Worm (Caenorhabditis elegans) whole organism, L2 larva: ENCODE data around the gene K09F6.13.

ENCODE experiments used
- R02D3.7 ChIP-seq: fragments of 150-350 bp; optimal IDR thresholded peaks from 2 replicates; lab custom pipeline; 2014; ENCODE audit warnings: missing biosample characterization, missing genetic modification characterization
- Y55F3AM.14 ChIP-seq: fragments of 200-800 bp; sonication (Bioruptor generic); optimal IDR thresholded peaks from 2 replicates; lab custom pipeline; 2018; ENCODE audit warnings: mild to moderate bottlenecking, missing genetic modification characterization, missing compliant biosample characterization
- ZK546.5 ChIP-seq: sonication (generic microtip); optimal IDR thresholded peaks from 2 replicates; lab custom pipeline; 2017; ENCODE audit warnings: missing biosample characterization, missing genetic modification characterization
- ama-1 ChIP-seq: fragments of 150-350 bp; optimal IDR thresholded peaks from 2 replicates; lab custom pipeline; 2018; ENCODE audit warnings: inconsistent platforms
- blmp-1 ChIP-seq: sonication (generic microtip); optimal IDR thresholded peaks from 2 replicates; lab custom pipeline; 2017; ENCODE audit warnings: missing genetic modification characterization, mild to moderate bottlenecking, missing compliant biosample characterization, antibody characterized with exemption, moderate library complexity; ENCODE audit not compliant: insufficient read depth
- ceh-16 ChIP-seq: fragments of 150-350 bp; optimal IDR thresholded peaks from 2 replicates; lab custom pipeline; 2014; ENCODE audit warnings: missing biosample characterization, missing genetic modification characterization
- crh-2 ChIP-seq: sonication (generic microtip); optimal IDR thresholded peaks from 2 replicates; lab custom pipeline; 2017; ENCODE audit warnings: missing biosample characterization, missing genetic modification characterization
- dmd-4 ChIP-seq: sonication (generic microtip); optimal IDR thresholded peaks from 2 replicates; lab custom pipeline; 2017; ENCODE audit warnings: missing biosample characterization, missing genetic modification characterization
- elt-1 ChIP-seq: fragments of 150-350 bp; optimal IDR thresholded peaks from 2 replicates; lab custom pipeline; 2014; ENCODE audit warnings: missing biosample characterization, missing genetic modification characterization
- elt-3 ChIP-seq: sonication (generic microtip); optimal IDR thresholded peaks from 2 replicates; lab custom pipeline; 2017; ENCODE audit warnings: missing biosample characterization, missing genetic modification characterization
- fos-1 ChIP-seq: fragments of 150-350 bp; optimal IDR thresholded peaks from 2 replicates; lab custom pipeline; 2014; ENCODE audit warnings: missing biosample characterization, missing genetic modification characterization
- gmeb-1 ChIP-seq: fragments of 150-350 bp; optimal IDR thresholded peaks from 2 replicates; lab custom pipeline; 2014; ENCODE audit warnings: missing biosample characterization, missing genetic modification characterization
- lin-13 ChIP-seq: fragments of 150-350 bp; optimal IDR thresholded peaks from 2 replicates; lab custom pipeline; 2014; ENCODE audit warnings: missing biosample characterization, missing genetic modification reagents, missing genetic modification characterization
- lin-39 ChIP-seq: fragments of 150-350 bp; optimal IDR thresholded peaks from 2 replicates; lab custom pipeline; 2014; ENCODE audit warnings: missing biosample characterization, missing genetic modification reagents, missing genetic modification characterization
- lsy-2 ChIP-seq, 2 experiments: fragments of 150-350 bp in 1 of 2; sonication (generic microtip) in 1 of 2; optimal IDR thresholded peaks; 2 replicates each; lab custom pipeline; 2014 to 2017; ENCODE audit warnings: missing biosample characterization in 2 of 2, missing genetic modification characterization in 2 of 2
- mab-5 ChIP-seq: fragments of 150-350 bp; optimal IDR thresholded peaks from 2 replicates; lab custom pipeline; 2014; ENCODE audit warnings: missing biosample characterization, missing genetic modification characterization
- mbf-1 ChIP-seq: sonication (generic microtip); optimal IDR thresholded peaks from 2 replicates; lab custom pipeline; 2017; ENCODE audit warnings: missing biosample characterization, missing genetic modification characterization
- mdl-1 ChIP-seq, 2 experiments: fragments of 150-350 bp in 1 of 2; sonication (generic microtip) in 1 of 2; optimal IDR thresholded peaks; 2 replicates each; lab custom pipeline; 2017; ENCODE audit warnings: missing biosample characterization in 2 of 2, missing genetic modification characterization in 2 of 2
- nhr-11 ChIP-seq: fragments of 150-350 bp; optimal IDR thresholded peaks from 2 replicates; lab custom pipeline; 2014; ENCODE audit warnings: missing biosample characterization, missing genetic modification characterization
- nhr-12 ChIP-seq: fragments of 150-350 bp; optimal IDR thresholded peaks from 2 replicates; lab custom pipeline; 2014; ENCODE audit warnings: missing biosample characterization, missing genetic modification characterization
- nhr-129 ChIP-seq: fragments of 150-350 bp; optimal IDR thresholded peaks from 2 replicates; lab custom pipeline; 2014; ENCODE audit warnings: missing biosample characterization, missing genetic modification characterization
- nhr-21 ChIP-seq: fragments of 150-350 bp; optimal IDR thresholded peaks from 2 replicates; lab custom pipeline; 2014; ENCODE audit warnings: missing biosample characterization, missing genetic modification characterization
- nhr-25 ChIP-seq: fragments of 150-350 bp; sonication (generic microtip); optimal IDR thresholded peaks from 3 replicates; lab custom pipeline; 2014; ENCODE audit warnings: missing biosample characterization, missing genetic modification characterization
- nhr-6 ChIP-seq: fragments of 150-350 bp; optimal IDR thresholded peaks from 2 replicates; lab custom pipeline; 2014; ENCODE audit warnings: missing biosample characterization, missing genetic modification characterization
- nhr-77 ChIP-seq: fragments of 150-350 bp; optimal IDR thresholded peaks from 2 replicates; lab custom pipeline; 2014; ENCODE audit warnings: missing biosample characterization, missing genetic modification characterization
- sem-4 ChIP-seq: fragments of 150-350 bp; optimal IDR thresholded peaks from 2 replicates; lab custom pipeline; 2014; ENCODE audit warnings: missing biosample characterization, missing genetic modification reagents, missing genetic modification characterization
- skn-1 ChIP-seq: sonication (generic microtip); optimal IDR thresholded peaks from 2 replicates; lab custom pipeline; 2017; ENCODE audit warnings: missing biosample characterization, missing genetic modification characterization
- sma-3 ChIP-seq: sonication (generic microtip); optimal IDR thresholded peaks from 2 replicates; lab custom pipeline; 2016; ENCODE audit warnings: missing genetic modification reagents, missing genetic modification characterization, missing compliant biosample characterization
- sma-9 ChIP-seq, 2 experiments: fragments of 150-350 bp in 1 of 2; sonication (generic microtip) in 1 of 2; optimal IDR thresholded peaks; 2 replicates each; lab custom pipeline; 2014 to 2016; ENCODE audit warnings: missing genetic modification characterization in 2 of 2, mild to moderate bottlenecking in 1 of 2, missing biosample characterization in 1 of 2, missing compliant biosample characterization in 1 of 2, missing genetic modification reagents in 1 of 2, moderate library complexity in 1 of 2
- snpc-4 ChIP-seq: fragments of 150-350 bp; optimal IDR thresholded peaks from 2 replicates; lab custom pipeline; 2014; ENCODE audit warnings: missing biosample characterization, missing genetic modification characterization
- unc-39 ChIP-seq: fragments of 150-350 bp; optimal IDR thresholded peaks from 2 replicates; lab custom pipeline; 2014; ENCODE audit warnings: missing biosample characterization, missing genetic modification characterization
- unc-55 ChIP-seq: fragments of 150-350 bp; sonication (generic microtip); optimal IDR thresholded peaks from 3 replicates; lab custom pipeline; 2014; ENCODE audit warnings: missing biosample characterization, missing genetic modification reagents, missing genetic modification characterization
- unc-62 ChIP-seq: fragments of 150-350 bp; optimal IDR thresholded peaks from 2 replicates; lab custom pipeline; 2014; ENCODE audit warnings: missing biosample characterization, missing genetic modification reagents, missing genetic modification characterization
- zag-1 ChIP-seq: fragments of 150-350 bp; optimal IDR thresholded peaks from 2 replicates; lab custom pipeline; 2014; ENCODE audit warnings: missing biosample characterization, missing genetic modification characterization
- ztf-1 ChIP-seq: fragments of 200-800 bp; sonication (Bioruptor generic); conservative IDR thresholded peaks from 2 replicates; pipeline ENCODE4 v1.3.6; 2022; ENCODE audit warnings: missing genetic modification characterization, missing compliant biosample characterization
- ztf-11 ChIP-seq: sonication (generic microtip); optimal IDR thresholded peaks from 2 replicates; lab custom pipeline; 2017; ENCODE audit warnings: missing biosample characterization, missing genetic modification characterization

The K09F6.13 gene

ce11 chrII:2302330-2302729 lies 13.4 kb downstream of the K09F6.13 start, which contains the start of gene B0281.6:
Gene B0281.6, minus strand, starts transcription at chrII:2302430.
- TF ChIP-seq unc-55 (GFP tag; lab: Kevin White, UChicago) (no peak), ztf-1 (GFP tag; lab: Robert Waterston, UW) (no peak), mab-5 (tag; lab: Kevin White, UChicago) (no peak)

ce11 chrII:2304575-2304974 lies 15.7 kb downstream of the K09F6.13 start:
- TF ChIP-seq snpc-4 (tag; lab: Kevin White, UChicago) (no peak), elt-1 (no peak), unc-62 (no peak), gmeb-1 (tag; lab: Kevin White, UChicago) (no peak), sem-4 (tag; lab: Kevin White, UChicago) (no peak), nhr-77 (tag; lab: Kevin White, UChicago) (no peak), sma-3 (GFP tag; lab: Kevin White, UChicago) (no peak), mbf-1 (tag; lab: Kevin White, UChicago) (no peak), zag-1 (tag; lab: Kevin White, UChicago) (no peak), ZK546.5 (no peak), nhr-12 (tag; lab: Kevin White, UChicago) (no peak), ceh-16 (no peak), skn-1 (tag; lab: Kevin White, UChicago) (no peak), blmp-1 (tag; lab: Kevin White, UChicago) (no peak), nhr-21 (tag; lab: Kevin White, UChicago) (no peak), lin-13 (no peak), elt-3 (tag; lab: Kevin White, UChicago) (no peak), mab-5 (tag; lab: Kevin White, UChicago) (no peak), dmd-4 (tag; lab: Kevin White, UChicago) (no peak)

ce11 chrII:2305507-2305906 lies 16.6 kb downstream of the K09F6.13 start:
- peak; percentile 62 for TF ChIP-seq fos-1
- TF ChIP-seq lin-39 (tag; lab: Kevin White, UChicago), result no peak
- TF ChIP-seq Y55F3AM.14 (GFP tag; lab: Kevin White, UChicago), result no peak

- TF ChIP-seq blmp-1 (tag; lab: Kevin White, UChicago), result no peak
- TF ChIP-seq lin-13, result no peak
- TF ChIP-seq nhr-6 (tag; lab: Kevin White, UChicago), result no peak
- no peak for TF ChIP-seq nhr-129 (tag; lab: Kevin White, UChicago)
- no peak for TF ChIP-seq unc-55 (GFP tag; lab: Kevin White, UChicago)
- no peak for TF ChIP-seq sma-3 (GFP tag; lab: Kevin White, UChicago)
- no peak for TF ChIP-seq ztf-11 (tag; lab: Kevin White, UChicago)
- TF ChIP-seq nhr-25, result no peak
- TF ChIP-seq unc-39 (tag; lab: Kevin White, UChicago), result no peak
- no peak for TF ChIP-seq nhr-11 (tag; lab: Kevin White, UChicago)
- no peak for TF ChIP-seq crh-2
- TF ChIP-seq R02D3.7 (tag; lab: Kevin White, UChicago), result no peak
- no peak for TF ChIP-seq Y55F3AM.14 (GFP tag; lab: Kevin White, UChicago)
Measured at ce11 chrII:2306741-2307140, 17.8 kb downstream of the K09F6.13 start, which contains the start of gene B0281.3. Gene B0281.3, plus strand, starts transcription at chrII:2307041.

- no peak for TF ChIP-seq lsy-2 (tag; optimal IDR thresholded peaks at IDR 0.05; lab: Kevin White, UChicago)
- no peak for TF ChIP-seq sma-3 (GFP tag; lab: Kevin White, UChicago)
- TF ChIP-seq unc-39 (tag; lab: Kevin White, UChicago), result no peak
- TF ChIP-seq zag-1 (tag; lab: Kevin White, UChicago), result no peak
- no peak for TF ChIP-seq ama-1
- no peak for TF ChIP-seq sma-9 (GFP tag; optimal IDR thresholded peaks at IDR 0.05; lab: Kevin White, UChicago)
- TF ChIP-seq sma-9 (tag; optimal IDR thresholded peaks at IDR 0.05; lab: Kevin White, UChicago), result no peak
- TF ChIP-seq mdl-1 (tag; optimal IDR thresholded peaks at IDR 0.05; lab: Kevin White, UChicago), result no peak
- no peak for TF ChIP-seq nhr-6 (tag; lab: Kevin White, UChicago)
- TF ChIP-seq dmd-4 (tag; lab: Kevin White, UChicago), result no peak
- no peak for TF ChIP-seq R02D3.7 (tag; lab: Kevin White, UChicago)
- TF ChIP-seq fos-1, result no peak
Measured at ce11 chrII:2312747-2313146, 23.8 kb downstream of the K09F6.13 start, which contains the start of the genes trim-21 and B0281.1. Gene trim-21, minus strand, starts transcription at chrII:2312847. Gene B0281.1, plus strand, starts transcription at chrII:2313067.
